Worm (Caenorhabditis elegans) whole organism, L2 larva: ENCODE measurements around the gene flor-1.

Experiments used
- R02D3.7 ChIP-seq: fragments of 150-350 bp; optimal IDR thresholded peaks from 2 replicates; lab custom pipeline; 2014; ENCODE audit warnings: missing biosample characterization, missing genetic modification characterization
- ZK546.5 ChIP-seq: sonication (generic microtip); optimal IDR thresholded peaks from 2 replicates; lab custom pipeline; 2017; ENCODE audit warnings: missing biosample characterization, missing genetic modification characterization
- alr-1 ChIP-seq: fragments of 150-350 bp; optimal IDR thresholded peaks from 2 replicates; lab custom pipeline; 2014; ENCODE audit warnings: missing biosample characterization, missing genetic modification characterization
- lsy-2 ChIP-seq, 2 experiments: fragments of 150-350 bp in 1 of 2; sonication (generic microtip) in 1 of 2; optimal IDR thresholded peaks; 2 replicates each; lab custom pipeline; 2014 to 2017; ENCODE audit warnings: missing biosample characterization in 2 of 2, missing genetic modification characterization in 2 of 2
- nhr-77 ChIP-seq: fragments of 150-350 bp; optimal IDR thresholded peaks from 2 replicates; lab custom pipeline; 2014; ENCODE audit warnings: missing biosample characterization, missing genetic modification characterization
- snpc-4 ChIP-seq: fragments of 150-350 bp; optimal IDR thresholded peaks from 2 replicates; lab custom pipeline; 2014; ENCODE audit warnings: missing biosample characterization, missing genetic modification characterization
- unc-39 ChIP-seq: fragments of 150-350 bp; optimal IDR thresholded peaks from 2 replicates; lab custom pipeline; 2014; ENCODE audit warnings: missing biosample characterization, missing genetic modification characterization
- unc-62 ChIP-seq: fragments of 150-350 bp; optimal IDR thresholded peaks from 2 replicates; lab custom pipeline; 2014; ENCODE audit warnings: missing biosample characterization, missing genetic modification reagents, missing genetic modification characterization

ce11 chrV:15127955-15128354, 8.5 kb upstream of the flor-1 start, which contains the start of gene srr-7:
- no peak for TF ChIP-seq snpc-4 (tag; lab: Kevin White, UChicago)
- TF ChIP-seq nhr-77 (tag; lab: Kevin White, UChicago): no peak
- no peak for TF ChIP-seq alr-1 (tag; lab: Kevin White, UChicago)
- no peak for TF ChIP-seq ZK546.5 (tag; lab: Kevin White, UChicago)
- TF ChIP-seq unc-62 (GFP tag; lab: Kevin White, UChicago): no peak
- TF ChIP-seq lsy-2 (tag; optimal IDR thresholded peaks at IDR 0.05; lab: Kevin White, UChicago): no peak
- no peak for TF ChIP-seq R02D3.7 (tag; lab: Kevin White, UChicago)
- no peak for TF ChIP-seq unc-39 (tag; lab: Kevin White, UChicago)
